Worm (Caenorhabditis elegans): Measurements from ENCODE around the gene fbxa-7.

fbxa-7 gene

ce11 chrIII:2211120-2211519 is 40.1 kb downstream of the fbxa-7 start, which contains the start of gene C39B5.14:
Gene C39B5.14 (plus strand): TSS chrIII:2211420.
- TF ChIP-seq tbx-2 (tag; optimal IDR thresholded peaks at IDR 0.05) (no peak), elt-2 (tag; optimal IDR thresholded peaks at IDR 0.05) (peak; percentile 56)

ce11 chrIII:2210601-2211000 is 40.6 kb downstream of the fbxa-7 start:
- TF ChIP-seq sea-2 (GFP tag; optimal IDR thresholded peaks at IDR 0.05) (no peak), lin-15B (tag; optimal IDR thresholded peaks at IDR 0.05) (no peak), hmg-11 (tag; optimal IDR thresholded peaks at IDR 0.05) (no peak), nhr-237 (tag; optimal IDR thresholded peaks at IDR 0.05) (no peak), nhr-77 (tag; optimal IDR thresholded peaks at IDR 0.05) (no peak), elt-2 (tag; optimal IDR thresholded peaks at IDR 0.05) (no peak), egl-27 (tag; optimal IDR thresholded peaks at IDR 0.05) (no peak), fkh-10 (GFP tag; optimal IDR thresholded peaks at IDR 0.05) (no peak), mdl-1 (tag; optimal IDR thresholded peaks at IDR 0.05) (no peak), elt-3 (tag; optimal IDR thresholded peaks at IDR 0.05) (no peak), ceh-28 (tag; optimal IDR thresholded peaks at IDR 0.05) (no peak), skn-1 (tag; optimal IDR thresholded peaks at IDR 0.05) (no peak), lsy-12 (tag; optimal IDR thresholded peaks at IDR 0.05) (no peak), nfya-1 (tag; optimal IDR thresholded peaks at IDR 0.05; ENCODE audit: insufficient read depth) (no peak), jun-1 (tag; optimal IDR thresholded peaks at IDR 0.05) (no peak), ceh-9 (tag; optimal IDR thresholded peaks at IDR 0.05) (no peak), unc-39 (tag; optimal IDR thresholded peaks at IDR 0.05) (no peak)

- no peak for TF ChIP-seq ceh-16 (tag; optimal IDR thresholded peaks at IDR 0.05)
- no peak for TF ChIP-seq fkh-10 (GFP tag; optimal IDR thresholded peaks at IDR 0.05)
- no peak for TF ChIP-seq nhr-237 (tag; optimal IDR thresholded peaks at IDR 0.05)
- no peak for TF ChIP-seq ceh-9 (tag; optimal IDR thresholded peaks at IDR 0.05)
- no peak for TF ChIP-seq daf-12 (tag; optimal IDR thresholded peaks at IDR 0.05)
- no peak for TF ChIP-seq nhr-43 (tag; optimal IDR thresholded peaks at IDR 0.05; ENCODE audit: poor library complexity, severe bottlenecking)
- TF ChIP-seq nhr-67 (tag; optimal IDR thresholded peaks at IDR 0.05): no peak
- TF ChIP-seq nhr-77 (tag; optimal IDR thresholded peaks at IDR 0.05): no peak
- TF ChIP-seq elt-3 (tag; optimal IDR thresholded peaks at IDR 0.05): no peak
- no peak for TF ChIP-seq egl-5 (tag; optimal IDR thresholded peaks at IDR 0.05)
- no peak for TF ChIP-seq pqm-1 (tag; optimal IDR thresholded peaks at IDR 0.05)
- no peak for TF ChIP-seq ama-1 (optimal IDR thresholded peaks at IDR 0.05)
- TF ChIP-seq ceh-28 (tag; optimal IDR thresholded peaks at IDR 0.05): no peak
- TF ChIP-seq fkh-2 (tag; optimal IDR thresholded peaks at IDR 0.05): no peak
- TF ChIP-seq nhr-11 (tag; optimal IDR thresholded peaks at IDR 0.05): no peak
- no peak for TF ChIP-seq lin-39 (tag; optimal IDR thresholded peaks at IDR 0.05)
- no peak for TF ChIP-seq fos-1 (tag; optimal IDR thresholded peaks at IDR 0.05)
Observed at ce11 chrIII:2207864-2208263, 43.4 kb downstream of the fbxa-7 start, which contains the start of gene C39B5.5. Gene C39B5.5 (plus strand): TSS chrIII:2208164.

ce11 chrIII:2205155-2205554 is 46.1 kb downstream of the fbxa-7 start:
- TF ChIP-seq nhr-237 (tag; optimal IDR thresholded peaks at IDR 0.05) (no peak), egl-5 (tag; optimal IDR thresholded peaks at IDR 0.05) (no peak), ceh-28 (tag; optimal IDR thresholded peaks at IDR 0.05) (peak; percentile 89), ztf-4 (tag; optimal IDR thresholded peaks at IDR 0.05) (no peak), eor-1 (tag; optimal IDR thresholded peaks at IDR 0.05) (no peak), nhr-43 (tag; optimal IDR thresholded peaks at IDR 0.05; ENCODE audit: poor library complexity, severe bottlenecking) (no peak)
